Worm (Caenorhabditis elegans) whole organism, mixed stage, embryonic: Measurements from ENCODE around the gene BE10.5.

Source experiments
- M03D4.4 ChIP-seq: sonication (generic microtip); optimal IDR thresholded peaks from 2 replicates; lab custom pipeline; 2017; ENCODE audit warnings: mild to moderate bottlenecking, missing genetic modification characterization, missing compliant biosample characterization
- bed-3 ChIP-seq: fragments of 200-800 bp; sonication (Bioruptor generic); optimal IDR thresholded peaks from 3 replicates; lab custom pipeline; 2018; ENCODE audit warnings: mild to moderate bottlenecking, missing genetic modification characterization, moderate library complexity, missing compliant biosample characterization
- blmp-1 ChIP-seq: fragments of 150-350 bp; optimal IDR thresholded peaks from 2 replicates; lab custom pipeline; 2014; ENCODE audit warnings: missing biosample characterization, missing genetic modification characterization
- ceh-39 ChIP-seq: fragments of 150-350 bp; optimal IDR thresholded peaks from 2 replicates; lab custom pipeline; 2014; ENCODE audit warnings: missing biosample characterization, missing genetic modification characterization
- ceh-43 ChIP-seq: fragments of 200-800 bp; sonication (Bioruptor generic); optimal IDR thresholded peaks from 2 replicates; lab custom pipeline; 2018; ENCODE audit warnings: mild to moderate bottlenecking, missing genetic modification characterization, moderate library complexity, missing compliant biosample characterization
- ceh-83 ChIP-seq: fragments of 200-800 bp; sonication (Bioruptor generic); optimal IDR thresholded peaks from 2 replicates; lab custom pipeline; 2018; ENCODE audit warnings: mild to moderate bottlenecking, missing genetic modification characterization, missing compliant biosample characterization
- ces-1 ChIP-seq: fragments of 150-350 bp; optimal IDR thresholded peaks from 2 replicates; lab custom pipeline; 2014; ENCODE audit warnings: missing biosample characterization, missing genetic modification reagents, missing genetic modification characterization
- cnd-1 ChIP-seq: fragments of 200-800 bp; sonication (Bioruptor generic); optimal IDR thresholded peaks from 2 replicates; lab custom pipeline; 2018; ENCODE audit warnings: mild to moderate bottlenecking, missing genetic modification characterization, missing compliant biosample characterization
- drap-1 ChIP-seq: fragments of 200-800 bp; sonication (Bioruptor generic); optimal IDR thresholded peaks from 3 replicates; lab custom pipeline; 2018; ENCODE audit warnings: mild to moderate bottlenecking, missing genetic modification characterization, missing compliant biosample characterization
- elt-1 ChIP-seq: sonication (generic microtip); optimal IDR thresholded peaks from 2 replicates; lab custom pipeline; 2017; ENCODE audit warnings: missing genetic modification characterization, mild to moderate bottlenecking, missing compliant biosample characterization, antibody characterized with exemption, moderate library complexity, borderline replicate concordance; ENCODE audit not compliant: insufficient read depth
- elt-3 ChIP-seq: fragments of 150-350 bp; optimal IDR thresholded peaks from 2 replicates; lab custom pipeline; 2014; ENCODE audit warnings: missing biosample characterization, missing genetic modification characterization
- ham-2 ChIP-seq: fragments of 200-800 bp; sonication (Bioruptor generic); optimal IDR thresholded peaks from 2 replicates; lab custom pipeline; 2018; ENCODE audit warnings: mild to moderate bottlenecking, missing genetic modification characterization, missing compliant biosample characterization
- hlh-1 ChIP-seq: fragments of 150-350 bp; optimal IDR thresholded peaks from 2 replicates; lab custom pipeline; 2014; ENCODE audit warnings: missing biosample characterization, missing genetic modification reagents, missing genetic modification characterization
- lin-13 ChIP-seq: fragments of 150-350 bp; optimal IDR thresholded peaks from 2 replicates; lab custom pipeline; 2014; ENCODE audit warnings: missing biosample characterization, missing genetic modification characterization
- lin-32 ChIP-seq: fragments of 200-800 bp; sonication (Bioruptor generic); optimal IDR thresholded peaks from 2 replicates; lab custom pipeline; 2018; ENCODE audit warnings: mild to moderate bottlenecking, missing genetic modification characterization, missing compliant biosample characterization
- mab-5 ChIP-seq: fragments of 150-350 bp; optimal IDR thresholded peaks from 2 replicates; lab custom pipeline; 2014; ENCODE audit warnings: missing biosample characterization, missing genetic modification characterization
- mep-1 ChIP-seq: fragments of 150-350 bp; optimal IDR thresholded peaks from 2 replicates; lab custom pipeline; 2017; ENCODE audit warnings: missing biosample characterization, missing genetic modification reagents, missing genetic modification characterization, inconsistent platforms
- mls-2 ChIP-seq: sonication (generic microtip); optimal IDR thresholded peaks from 2 replicates; lab custom pipeline; 2016; ENCODE audit warnings: mild to moderate bottlenecking, missing genetic modification characterization, moderate library complexity, missing compliant biosample characterization
- nhr-12 ChIP-seq: fragments of 150-350 bp; optimal IDR thresholded peaks from 2 replicates; lab custom pipeline; 2014; ENCODE audit warnings: missing biosample characterization, missing genetic modification characterization
- nhr-2 ChIP-seq: fragments of 150-350 bp; optimal IDR thresholded peaks from 2 replicates; lab custom pipeline; 2014; ENCODE audit warnings: missing biosample characterization, missing genetic modification characterization
- nhr-237 ChIP-seq: fragments of 150-350 bp; optimal IDR thresholded peaks from 2 replicates; lab custom pipeline; 2014; ENCODE audit warnings: missing biosample characterization, missing genetic modification characterization
- nhr-28 ChIP-seq: fragments of 150-350 bp; optimal IDR thresholded peaks from 2 replicates; lab custom pipeline; 2014; ENCODE audit warnings: missing biosample characterization, missing genetic modification characterization
- nhr-76 ChIP-seq: sonication (generic microtip); optimal IDR thresholded peaks from 2 replicates; lab custom pipeline; 2017; ENCODE audit warnings: missing biosample characterization, missing genetic modification characterization
- sem-2 ChIP-seq: fragments of 200-800 bp; sonication (Bioruptor generic); optimal IDR thresholded peaks from 2 replicates; lab custom pipeline; 2018; ENCODE audit warnings: mild to moderate bottlenecking, missing genetic modification characterization, missing compliant biosample characterization
- sptf-1 ChIP-seq: sonication (generic microtip); optimal IDR thresholded peaks from 2 replicates; lab custom pipeline; 2017; ENCODE audit warnings: mild to moderate bottlenecking, missing genetic modification characterization, moderate library complexity, missing compliant biosample characterization
- tbx-8 ChIP-seq: fragments of 200-800 bp; sonication (Bioruptor generic); optimal IDR thresholded peaks from 2 replicates; lab custom pipeline; 2018; ENCODE audit warnings: mild to moderate bottlenecking, missing genetic modification characterization, moderate library complexity, missing compliant biosample characterization
- unc-120 ChIP-seq: sonication (generic microtip); optimal IDR thresholded peaks from 2 replicates; lab custom pipeline; 2017; ENCODE audit warnings: missing genetic modification characterization, missing compliant biosample characterization; ENCODE audit not compliant: poor library complexity, severe bottlenecking
- unc-39 ChIP-seq: fragments of 150-350 bp; optimal IDR thresholded peaks from 2 replicates; lab custom pipeline; 2014; ENCODE audit warnings: missing biosample characterization, missing genetic modification characterization
- unc-62 ChIP-seq: fragments of 150-350 bp; optimal IDR thresholded peaks from 2 replicates; lab custom pipeline; 2014; ENCODE audit warnings: missing biosample characterization, missing genetic modification reagents, missing genetic modification characterization
- zip-8 ChIP-seq: fragments of 150-350 bp; optimal IDR thresholded peaks from 2 replicates; lab custom pipeline; 2014; ENCODE audit warnings: missing biosample characterization, missing genetic modification characterization
- ztf-11 ChIP-seq: fragments of 150-350 bp; optimal IDR thresholded peaks from 2 replicates; lab custom pipeline; 2014; ENCODE audit warnings: missing biosample characterization, missing genetic modification characterization

Gene BE10.5

DNA sequence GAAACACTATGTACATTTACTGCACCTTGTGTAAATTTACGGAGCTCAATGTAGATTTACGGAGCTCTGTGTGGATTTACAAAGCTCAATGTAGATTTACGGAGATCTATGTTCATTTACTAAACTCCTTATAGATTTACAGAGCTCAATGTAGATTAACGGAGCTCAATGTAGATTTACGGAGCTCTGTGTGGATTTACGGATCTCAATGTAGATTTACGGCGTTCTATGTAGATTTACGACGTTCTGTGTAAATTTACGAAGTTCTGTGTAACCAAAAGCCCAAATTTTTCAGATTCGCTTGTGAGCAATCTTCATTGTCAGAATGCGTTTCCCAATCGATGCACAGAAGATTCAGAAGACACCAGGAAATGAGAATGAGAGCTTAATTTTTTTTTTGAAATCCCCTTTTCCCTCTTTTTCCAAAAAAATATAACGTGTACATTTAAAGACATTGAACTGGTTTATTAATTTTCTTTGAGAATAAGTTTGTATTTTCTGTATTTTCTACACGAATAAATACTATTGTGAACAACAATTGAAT is 30.2 kb upstream of the BE10.5 start:
- TF ChIP-seq ceh-39 (no peak), bed-3 (GFP tag; lab: Kevin White, UChicago) (no peak), nhr-2 (tag; lab: Kevin White, UChicago) (no peak), elt-3 (tag; lab: Kevin White, UChicago) (no peak), mls-2 (no peak), hlh-1 (tag; lab: Kevin White, UChicago) (no peak), nhr-12 (tag; lab: Kevin White, UChicago) (no peak), blmp-1 (tag; lab: Kevin White, UChicago) (no peak), drap-1 (GFP tag; lab: Kevin White, UChicago) (no peak), ceh-83 (GFP tag; lab: Kevin White, UChicago) (no peak)
- TF ChIP-seq, all 35 proteins: peak for 0

- TF ChIP-seq cnd-1 (no peak), mab-5 (no peak), ham-2 (GFP tag; lab: Kevin White, UChicago) (no peak), elt-3 (tag; lab: Kevin White, UChicago) (no peak), nhr-2 (tag; lab: Kevin White, UChicago) (no peak), ceh-43 (GFP tag; lab: Kevin White, UChicago) (no peak), lin-32 (GFP tag; lab: Kevin White, UChicago) (no peak), mep-1 (tag; lab: Kevin White, UChicago) (no peak), ztf-11 (tag; lab: Kevin White, UChicago) (no peak), mls-2 (no peak), sptf-1 (tag; lab: Kevin White, UChicago) (no peak), elt-1 (no peak), sem-2 (GFP tag; lab: Kevin White, UChicago) (no peak), nhr-237 (tag; lab: Kevin White, UChicago) (no peak), nhr-28 (tag; lab: Kevin White, UChicago) (no peak), unc-62 (GFP tag; lab: Kevin White, UChicago) (no peak), unc-39 (tag; lab: Kevin White, UChicago) (no peak), tbx-8 (no peak)
- TF ChIP-seq, all 35 proteins: peak for 0
Observed at ce11 chrIII:12833079-12833478, 26.5 kb upstream of the BE10.5 start.

DNA sequence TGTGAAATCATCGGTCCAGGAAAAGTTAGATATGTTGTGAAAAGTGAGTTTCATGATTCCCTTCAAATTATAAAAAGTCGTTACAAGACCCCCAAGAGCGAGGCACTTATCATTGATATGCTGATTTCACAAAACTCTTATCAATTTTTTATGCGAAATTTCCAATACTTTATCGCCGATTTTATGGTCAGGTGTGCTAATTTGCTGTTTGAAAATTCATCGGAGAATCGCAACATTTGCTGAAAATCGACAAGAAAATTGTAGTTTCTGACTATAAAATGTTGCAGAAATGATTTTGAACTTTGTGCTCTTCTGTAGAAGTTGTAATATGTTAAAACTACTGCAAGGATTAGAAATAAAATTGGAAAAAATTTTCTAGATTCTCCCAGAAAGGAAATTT is 25.1 kb upstream of the BE10.5 start:
- no peak for TF ChIP-seq mls-2
- TF ChIP-seq cnd-1, result no peak
- TF ChIP-seq drap-1 (GFP tag; lab: Kevin White, UChicago), result no peak
- TF ChIP-seq ztf-11 (tag; lab: Kevin White, UChicago), result no peak
- TF ChIP-seq zip-8 (tag; lab: Kevin White, UChicago), result no peak
- no peak for TF ChIP-seq elt-3 (tag; lab: Kevin White, UChicago)
- TF ChIP-seq blmp-1 (tag; lab: Kevin White, UChicago), result no peak
- no peak for TF ChIP-seq hlh-1 (tag; lab: Kevin White, UChicago)
- no peak for TF ChIP-seq nhr-76
- no peak for TF ChIP-seq ces-1 (GFP tag; lab: Kevin White, UChicago)
- TF ChIP-seq nhr-28 (tag; lab: Kevin White, UChicago), result no peak
- TF ChIP-seq M03D4.4 (tag; lab: Kevin White, UChicago), result no peak
- no peak for TF ChIP-seq ceh-83 (GFP tag; lab: Kevin White, UChicago)
- no peak for TF ChIP-seq nhr-12 (tag; lab: Kevin White, UChicago)
- TF ChIP-seq sem-2 (GFP tag; lab: Kevin White, UChicago), result no peak
- no peak for TF ChIP-seq unc-120 (tag; lab: Kevin White, UChicago)
- no peak for TF ChIP-seq lin-13
- no peak for TF ChIP-seq lin-32 (GFP tag; lab: Kevin White, UChicago)

DNA sequence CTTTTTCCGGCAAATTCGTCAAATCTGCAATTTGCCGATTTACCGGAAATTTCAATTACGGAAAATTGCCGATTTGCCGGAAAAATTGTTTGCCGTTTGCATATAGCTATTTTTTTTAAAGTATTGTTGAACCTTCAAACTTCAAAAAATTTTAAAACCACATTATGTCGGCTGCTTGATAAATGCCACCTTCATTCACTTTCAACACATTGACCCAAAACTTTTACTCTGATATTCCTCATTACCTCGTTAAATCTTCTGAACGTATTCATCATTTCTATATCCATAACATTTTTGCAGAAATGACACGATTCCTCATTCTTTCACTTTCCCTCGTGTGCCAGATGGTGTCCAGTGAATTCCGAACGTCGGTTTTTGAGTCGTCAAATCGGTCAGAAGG is 22.5 kb upstream of the BE10.5 start, which contains the start of gene Y37D8A.3:
Y37D8A.3 (plus strand) TSS at position 301 of the 400 bp plus-strand sequence.
- no peak for TF ChIP-seq lin-13
- TF ChIP-seq unc-62 (GFP tag; lab: Kevin White, UChicago), result no peak
